Fruit fly (Drosophila melanogaster) Kc167 (cell line): ENCODE results near the gene Rpt4R.

ENCODE experiments used
- Myc ChIP-seq: fragments of >200 bp; optimal IDR thresholded peaks from 2 replicates; lab custom pipeline; 2017; ENCODE audit warnings: missing external identifiers
- Sin3A ChIP-seq: fragments of >200 bp; optimal IDR thresholded peaks from 2 replicates; lab custom pipeline; 2018; ENCODE audit warnings: missing external identifiers
- h ChIP-seq: fragments of >200 bp; optimal IDR thresholded peaks from 3 replicates; lab custom pipeline; 2018; ENCODE audit warnings: missing external identifiers
- insv ChIP-seq: fragments of >200 bp; optimal IDR thresholded peaks from 3 replicates; lab custom pipeline; 2018; ENCODE audit warnings: missing external identifiers
- psq ChIP-seq: fragments of >200 bp; optimal IDR thresholded peaks from 2 replicates; lab custom pipeline; 2017; ENCODE audit warnings: missing external identifiers
- ttk ChIP-seq: sonication (Bioruptor generic); optimal IDR thresholded peaks from 2 replicates; lab custom pipeline; 2017; ENCODE audit warnings: missing external identifiers

Gene Rpt4R

DNA sequence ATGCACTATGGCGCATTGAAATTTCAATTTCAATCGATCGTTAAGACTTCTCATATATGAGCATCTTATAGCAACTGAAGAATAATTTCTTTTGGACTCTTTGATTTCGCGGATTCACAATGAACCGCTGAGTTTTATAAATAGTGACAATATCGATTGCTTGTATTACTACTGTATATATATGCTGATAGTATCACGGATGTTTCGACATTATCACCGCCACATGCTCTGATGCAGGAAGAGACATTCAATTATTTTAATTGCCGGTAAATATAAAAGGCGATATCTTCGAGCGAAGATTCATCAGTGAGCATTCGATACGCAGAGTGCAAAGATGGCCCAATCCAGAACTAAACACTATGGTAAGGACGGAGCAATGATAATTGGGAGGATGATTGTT lies 7.8 kb downstream of the Rpt4R start, which contains the start of gene CG17826:
CG17826 (plus strand) TSS at position 301 of the 400 bp plus-strand sequence.
- TF ChIP-seq Sin3A (lab: Kevin White, UChicago) (no peak), insv (lab: Kevin White, UChicago) (no peak), h (lab: Kevin White, UChicago) (no peak), psq (no peak), Myc (lab: Kevin White, UChicago) (no peak), ttk (lab: Kevin White, UChicago) (no peak)

DNA sequence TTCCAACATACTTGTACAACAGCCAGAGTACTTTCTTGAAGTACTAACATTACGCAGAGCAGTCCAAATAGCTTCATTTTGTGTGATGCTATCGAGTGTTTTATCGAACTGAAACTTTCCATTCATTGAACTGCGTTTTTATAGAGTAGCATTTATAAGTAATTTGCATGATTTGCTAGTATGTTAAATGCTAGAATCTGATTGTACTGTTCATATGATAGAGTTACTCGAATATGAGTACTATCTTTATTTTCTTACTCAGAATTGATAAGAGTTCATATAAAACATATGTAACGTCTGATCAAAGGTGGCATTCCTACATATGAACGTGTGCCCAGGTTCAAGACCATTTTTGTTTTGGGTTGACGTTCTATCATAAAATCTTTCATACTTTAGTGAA lies 11.5 kb downstream of the Rpt4R start, which contains the start of gene obst-G:
obst-G (minus strand) TSS at position 101 of the 400 bp plus-strand sequence.
- no peak for TF ChIP-seq insv (lab: Kevin White, UChicago)
- no peak for TF ChIP-seq psq
- TF ChIP-seq ttk (lab: Kevin White, UChicago), result no peak
- no peak for TF ChIP-seq Myc (lab: Kevin White, UChicago)
- TF ChIP-seq h (lab: Kevin White, UChicago), result no peak
- no peak for TF ChIP-seq Sin3A (lab: Kevin White, UChicago)

DNA sequence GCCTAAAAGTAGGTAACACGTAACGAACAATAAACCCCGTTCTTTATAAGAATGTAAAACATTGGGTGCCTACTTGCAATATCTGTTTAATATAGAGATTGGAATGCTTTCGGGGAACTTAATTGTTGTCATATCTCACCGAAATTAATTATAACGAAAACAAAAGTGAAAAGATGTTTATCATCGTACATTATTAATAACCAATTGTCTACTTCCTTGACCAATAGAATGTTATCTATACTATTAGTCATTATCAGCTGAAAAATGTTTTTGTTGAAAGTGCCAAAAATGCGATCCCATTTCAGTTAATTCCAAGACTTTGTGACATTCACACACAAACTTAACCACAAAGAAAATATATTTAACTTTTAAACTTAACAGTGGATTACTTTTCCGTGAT lies 12.1 kb downstream of the Rpt4R start, which contains the start of gene CG7248:
CG7248 (plus strand) TSS at position 301 of the 400 bp plus-strand sequence.
- TF ChIP-seq psq (no peak), h (lab: Kevin White, UChicago) (no peak), ttk (lab: Kevin White, UChicago) (no peak), Sin3A (lab: Kevin White, UChicago) (no peak), Myc (lab: Kevin White, UChicago) (no peak), insv (lab: Kevin White, UChicago) (no peak)

DNA sequence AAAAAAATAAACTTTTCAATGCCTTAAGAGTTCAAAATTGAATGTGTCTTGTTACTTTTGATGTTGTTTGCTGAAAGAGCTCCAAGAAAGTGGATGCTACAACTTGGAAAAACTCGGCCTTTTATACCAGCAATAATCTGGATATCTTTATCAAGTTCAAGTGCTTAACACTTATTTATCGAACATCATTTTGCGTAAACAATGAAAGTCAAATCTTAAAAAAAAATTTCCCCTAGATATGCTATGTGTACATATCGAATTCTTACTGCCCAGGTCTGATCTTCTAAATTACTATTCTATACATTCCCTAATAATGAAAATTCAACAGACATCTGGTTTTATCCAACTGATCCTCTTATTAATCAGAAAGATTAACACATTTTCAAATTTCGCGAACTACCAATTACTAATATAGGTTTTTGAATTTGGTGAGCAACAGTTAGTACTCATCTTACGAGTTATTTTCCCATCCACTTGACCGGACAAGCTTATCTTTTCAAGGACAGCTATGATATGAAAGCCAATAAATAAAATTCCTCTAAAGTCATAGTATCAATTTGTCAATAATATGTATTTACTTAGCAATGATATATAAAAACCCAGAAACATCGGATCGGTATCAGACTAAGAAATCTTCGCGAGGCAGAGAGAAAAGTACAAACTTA lies 16.1 kb downstream of the Rpt4R start, which contains the start of the genes CG11570 and CG43294:
CG11570 (minus strand) TSS at position 101 of the 665 bp plus-strand sequence.
CG43294 (plus strand) TSS at position 615 of the 665 bp plus-strand sequence.
- TF ChIP-seq Sin3A (lab: Kevin White, UChicago) (no peak), psq (no peak), Myc (lab: Kevin White, UChicago) (no peak)

DNA sequence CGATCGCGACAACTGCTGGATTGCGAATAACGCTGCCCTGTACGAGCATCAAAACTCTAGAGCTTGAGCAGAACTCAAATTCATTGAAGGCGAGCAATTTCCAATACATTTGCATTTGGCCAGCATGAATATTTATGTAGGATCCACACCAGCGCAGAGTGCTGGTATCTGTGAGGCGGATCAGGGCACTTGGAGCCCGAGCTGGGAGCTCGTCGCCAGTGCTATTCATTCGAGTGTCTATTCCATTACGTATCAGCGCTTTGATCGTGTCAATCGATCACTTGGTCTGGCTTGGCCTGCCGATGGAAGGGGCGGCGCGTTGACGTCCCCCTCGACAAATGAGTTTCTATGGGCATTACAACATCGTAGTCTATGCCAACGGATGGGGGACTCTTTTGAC lies 24.4 kb downstream of the Rpt4R start, which contains the start of gene prc:
prc (minus strand) TSS at position 28 of the 400 bp plus-strand sequence.
- TF ChIP-seq ttk (lab: Kevin White, UChicago) (no peak), insv (lab: Kevin White, UChicago) (no peak), psq (no peak), Myc (lab: Kevin White, UChicago) (no peak), h (lab: Kevin White, UChicago) (no peak), Sin3A (lab: Kevin White, UChicago) (no peak)

DNA sequence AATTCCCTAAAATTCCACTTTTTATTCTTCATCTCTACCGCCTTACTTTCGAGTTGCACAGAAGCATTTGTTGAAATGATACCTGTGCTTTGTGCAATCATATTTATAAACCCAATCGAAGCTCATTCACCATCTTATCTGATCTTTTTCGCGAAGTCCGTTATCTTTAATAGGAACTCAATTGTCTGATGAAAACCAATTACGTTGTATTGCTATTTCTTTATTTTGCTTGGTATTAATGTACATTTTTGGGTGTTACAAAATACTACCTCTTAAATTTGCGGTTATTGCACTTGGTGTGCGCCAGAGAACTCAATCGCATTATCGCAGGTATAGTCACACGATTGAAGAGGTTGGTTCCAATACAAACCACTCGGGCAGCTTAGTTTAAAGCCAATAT lies 31.2 kb downstream of the Rpt4R start, which contains the start of gene Muc68E:
Muc68E (minus strand) TSS at position 101 of the 400 bp plus-strand sequence.
- TF ChIP-seq Sin3A (lab: Kevin White, UChicago) (no peak), ttk (lab: Kevin White, UChicago) (no peak), psq (no peak), h (lab: Kevin White, UChicago) (no peak), Myc (lab: Kevin White, UChicago) (no peak), insv (lab: Kevin White, UChicago) (no peak)

DNA sequence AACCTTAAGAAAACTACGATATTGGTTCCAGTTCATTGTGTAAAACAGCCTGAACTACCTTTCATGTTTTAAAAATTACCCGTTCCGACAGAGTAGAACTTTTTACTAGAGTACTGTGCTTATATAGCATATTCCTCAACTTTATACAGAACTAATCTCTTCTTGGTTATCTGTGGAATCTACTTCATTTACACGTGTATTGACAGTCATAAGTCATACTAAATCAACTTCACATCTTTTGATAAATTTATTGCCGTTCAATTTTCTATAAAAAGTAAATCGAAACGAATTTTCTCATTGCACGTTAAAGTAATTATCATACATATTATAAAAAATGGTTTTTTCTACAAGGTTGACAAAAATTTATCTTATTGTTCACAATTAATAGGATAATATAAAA lies 32.0 kb downstream of the Rpt4R start, which contains the start of gene CG42397:
CG42397 (minus strand) TSS at position 101 of the 400 bp plus-strand sequence.
- TF ChIP-seq Myc (lab: Kevin White, UChicago) (no peak), ttk (lab: Kevin White, UChicago) (no peak), insv (lab: Kevin White, UChicago) (no peak), h (lab: Kevin White, UChicago) (no peak), Sin3A (lab: Kevin White, UChicago) (no peak), psq (no peak)

DNA sequence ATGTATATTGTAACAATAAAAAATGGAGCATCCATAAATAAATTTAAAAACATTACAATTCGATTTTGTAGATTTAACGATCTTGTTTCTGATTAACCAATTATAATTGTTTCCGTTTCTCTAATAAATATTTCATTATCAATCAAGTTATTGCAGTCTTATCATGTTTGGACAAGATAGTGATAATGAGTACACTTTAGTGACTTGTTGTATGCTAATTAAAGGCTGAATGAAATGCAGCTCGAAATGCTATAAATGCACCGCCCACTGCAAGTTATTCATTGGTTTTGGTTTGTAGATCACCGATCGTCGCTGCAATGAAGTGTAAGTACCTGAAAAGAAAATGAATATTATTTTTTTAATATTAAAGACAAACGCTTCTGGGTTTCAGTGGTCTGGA lies 32.9 kb downstream of the Rpt4R start, which contains the start of gene CG14125:
CG14125 (plus strand) TSS at position 301 of the 400 bp plus-strand sequence.
- TF ChIP-seq insv (lab: Kevin White, UChicago) (no peak), Sin3A (lab: Kevin White, UChicago) (no peak), ttk (lab: Kevin White, UChicago) (no peak), h (lab: Kevin White, UChicago) (no peak), Myc (lab: Kevin White, UChicago) (no peak), psq (no peak)

DNA sequence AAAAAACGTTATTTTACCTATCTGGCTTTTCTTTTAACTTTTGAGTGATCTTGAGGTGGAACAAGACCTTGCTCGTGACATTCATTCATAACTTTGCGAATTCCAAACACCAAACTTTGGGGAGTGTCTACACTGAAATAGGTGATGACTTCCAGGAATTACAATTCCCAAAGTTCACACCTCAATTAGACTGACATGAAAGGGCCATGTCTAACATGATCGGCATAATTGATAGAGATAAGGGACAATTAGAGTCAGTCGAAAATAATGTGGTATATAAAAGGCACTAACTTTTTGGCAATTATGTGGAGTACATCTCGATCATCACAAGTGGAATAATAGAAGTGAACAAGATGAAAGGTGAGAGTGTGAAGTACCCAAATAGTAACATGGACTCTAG lies 34.1 kb downstream of the Rpt4R start, which contains the start of gene CG43896:
CG43896 (plus strand) TSS at position 301 of the 400 bp plus-strand sequence.
- TF ChIP-seq ttk (lab: Kevin White, UChicago), result no peak
- no peak for TF ChIP-seq Sin3A (lab: Kevin White, UChicago)
- no peak for TF ChIP-seq Myc (lab: Kevin White, UChicago)
- no peak for TF ChIP-seq psq
- TF ChIP-seq insv (lab: Kevin White, UChicago), result no peak
- no peak for TF ChIP-seq h (lab: Kevin White, UChicago)

DNA sequence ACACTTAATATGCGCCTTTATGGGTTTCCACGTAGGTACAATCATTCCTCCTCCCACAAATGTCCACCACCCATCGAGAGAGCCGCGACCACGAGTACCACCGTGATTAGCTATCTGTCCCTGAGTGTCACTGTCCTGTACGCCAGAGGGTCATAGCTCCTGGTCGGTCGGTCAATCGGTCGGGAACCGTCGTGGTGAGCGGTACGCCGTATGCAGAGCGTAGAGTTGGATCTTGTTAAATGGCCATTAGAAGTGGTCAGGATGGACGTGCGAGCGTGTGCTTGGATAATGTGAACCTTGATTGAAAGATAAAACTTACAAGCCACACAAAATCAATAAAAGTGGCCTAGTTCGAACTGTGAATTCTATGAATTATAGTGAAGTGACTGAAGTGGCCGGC lies 42.9 kb downstream of the Rpt4R start, which contains the start of gene CG6938:
CG6938 (plus strand) TSS at position 301 of the 400 bp plus-strand sequence.
- no peak for TF ChIP-seq Myc (lab: Kevin White, UChicago)

DNA sequence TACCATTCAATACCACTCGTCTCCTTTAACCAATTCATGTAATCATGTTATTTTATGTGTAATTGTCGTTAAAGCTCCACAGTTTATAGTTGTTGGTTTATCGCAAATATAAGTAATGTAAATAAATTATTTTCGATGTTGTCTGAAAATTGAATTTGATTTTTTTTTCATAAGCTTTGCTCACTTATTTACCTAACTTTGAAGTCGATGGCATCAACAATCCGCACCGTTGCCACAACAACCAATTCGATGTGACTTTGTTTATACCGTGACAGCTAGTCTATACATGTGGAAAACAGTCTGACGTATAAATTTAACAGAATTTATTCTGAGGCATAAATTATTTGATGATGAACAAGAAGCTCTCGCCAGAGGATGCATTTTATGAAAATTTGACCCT lies 48.7 kb downstream of the Rpt4R start, which contains the start of gene CG6931:
CG6931 (plus strand) TSS at position 301 of the 400 bp plus-strand sequence.
- TF ChIP-seq ttk (lab: Kevin White, UChicago), result no peak

DNA sequence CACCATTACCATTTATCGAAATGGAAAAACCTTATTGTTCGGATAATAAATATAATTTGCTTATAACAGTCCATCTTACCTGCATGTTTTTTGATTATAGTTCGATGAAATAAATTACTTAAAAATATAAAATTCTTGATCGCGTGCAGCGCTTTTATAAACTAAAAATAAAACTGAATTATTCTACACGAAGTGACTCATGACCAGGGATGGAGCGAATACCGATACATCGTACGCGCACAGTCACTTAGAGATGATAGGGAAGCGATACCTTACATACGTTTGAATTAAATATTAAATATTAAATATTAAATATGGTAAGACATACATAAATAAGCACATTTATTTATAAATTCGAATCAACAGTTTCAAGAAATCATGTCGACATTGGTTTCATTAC lies 51.2 kb downstream of the Rpt4R start, which contains the start of gene viaf:
viaf (minus strand) TSS at position 220 of the 400 bp plus-strand sequence.
- TF ChIP-seq Myc (lab: Kevin White, UChicago), result no peak
